Worm (Caenorhabditis elegans) whole organism, L1 larva: ENCODE results near the gene dnj-22.

ENCODE experiments used
- aha-1 ChIP-seq: fragments of 150-350 bp; optimal IDR thresholded peaks from 2 replicates; lab custom pipeline; 2014; ENCODE audit warnings: missing biosample characterization, missing genetic modification characterization
- dpl-1 ChIP-seq, 3 experiments: fragments of 150-350 bp in 2 of 3; sonication (generic microtip) in 1 of 3; optimal IDR thresholded peaks; 2 replicates each; lab custom pipeline; 2014 to 2017; ENCODE audit warnings: missing biosample characterization in 3 of 3, missing genetic modification characterization in 3 of 3, missing genetic modification reagents in 3 of 3
- elt-3 ChIP-seq, 6 experiments: fragments of 150-350 bp in 1 of 6; sonication (generic microtip); optimal IDR thresholded peaks; 2 replicates each; lab custom pipeline; 2017 to 2018; ENCODE audit warnings: missing biosample characterization in 6 of 6, missing genetic modification characterization in 6 of 6, inconsistent platforms in 1 of 6
- lin-35 ChIP-seq, 2 experiments: fragments of 150-350 bp; optimal IDR thresholded peaks; 2 replicates each; lab custom pipeline; 2014; ENCODE audit warnings: missing biosample characterization in 2 of 2, missing genetic modification characterization in 2 of 2, missing genetic modification reagents in 2 of 2
- lsy-2 ChIP-seq, 2 experiments: fragments of 150-350 bp; optimal IDR thresholded peaks; 2 replicates each; lab custom pipeline; 2014; ENCODE audit warnings: missing biosample characterization in 2 of 2, missing genetic modification characterization in 2 of 2
- nhr-85 ChIP-seq: sonication (generic microtip); peaks from one replicate; lab custom pipeline; 2016; ENCODE audit warnings: missing genetic modification characterization, inconsistent platforms, missing compliant biosample characterization
- pax-3 ChIP-seq: fragments of 200-800 bp; sonication (Bioruptor generic); optimal IDR thresholded peaks from 2 replicates; lab custom pipeline; 2018; ENCODE audit warnings: mild to moderate bottlenecking, missing genetic modification characterization, moderate library complexity, missing compliant biosample characterization
- vab-15 ChIP-seq: sonication (generic microtip); optimal IDR thresholded peaks from 2 replicates; lab custom pipeline; 2017; ENCODE audit warnings: missing genotype, mild to moderate bottlenecking, missing genetic modification characterization, missing compliant biosample characterization
- zag-1 ChIP-seq: fragments of 150-350 bp; optimal IDR thresholded peaks from 2 replicates; lab custom pipeline; 2014; ENCODE audit warnings: missing biosample characterization, missing genetic modification characterization

DNA sequence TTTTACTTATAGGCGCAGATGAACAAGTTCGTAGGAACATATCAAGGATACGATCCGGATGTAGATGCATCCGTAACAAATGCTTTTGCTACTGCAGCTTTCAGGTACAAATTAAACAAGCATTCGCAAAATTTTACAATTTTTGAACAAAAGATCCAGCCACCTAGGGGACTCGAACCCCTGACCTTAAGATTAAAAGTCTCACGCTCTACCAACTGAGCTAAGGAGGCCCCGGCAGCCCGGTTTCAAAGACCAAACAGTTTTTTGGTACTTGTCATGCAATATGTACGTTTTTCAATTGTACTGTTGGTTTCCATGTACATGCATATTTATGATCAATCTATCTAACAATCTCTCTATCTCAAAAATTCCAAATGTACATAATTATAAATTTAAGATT is 37.5 kb upstream of the dnj-22 start:
- no peak for TF ChIP-seq dpl-1 (GFP tag; optimal IDR thresholded peaks at IDR 0.05; lab: Kevin White, UChicago)
- TF ChIP-seq zag-1 (tag; lab: Kevin White, UChicago) = no peak
- no peak for TF ChIP-seq nhr-85 (tag; lab: Kevin White, UChicago)
- TF ChIP-seq vab-15 (tag; lab: Kevin White, UChicago) = no peak
- TF ChIP-seq pax-3 (tag; lab: Kevin White, UChicago) = no peak
- TF ChIP-seq elt-3 (tag; optimal IDR thresholded peaks at IDR 0.05; lab: Kevin White, UChicago) = no peak
- TF ChIP-seq lsy-2 (tag; optimal IDR thresholded peaks at IDR 0.05; lab: Kevin White, UChicago) = no peak
- no peak for TF ChIP-seq aha-1 (tag; lab: Kevin White, UChicago)
- TF ChIP-seq lin-35 (GFP tag; optimal IDR thresholded peaks at IDR 0.05; lab: Kevin White, UChicago) = no peak
